Fruit fly (Drosophila melanogaster) whole organism, embryonic: ENCODE data around the gene Taf6.

Experiments used
- Atf-2 ChIP-seq: fragments of 200-800 bp; sonication (Bioruptor generic); optimal IDR thresholded peaks from 2 replicates; lab custom pipeline; 2016; ENCODE audit warnings: missing biosample characterization, missing genetic modification characterization
- BtbVII ChIP-seq: fragments of 200-800 bp; sonication (Bioruptor generic); optimal IDR thresholded peaks from 3 replicates; lab custom pipeline; 2017; ENCODE audit warnings: missing biosample characterization, mild to moderate bottlenecking, missing genetic modification characterization
- CG10462 ChIP-seq: fragments of 200-800 bp; sonication (Bioruptor generic); optimal IDR thresholded peaks from 2 replicates; lab custom pipeline; 2016; ENCODE audit warnings: missing biosample characterization, missing genetic modification characterization
- CG11085 ChIP-seq: fragments of 200-800 bp; sonication (Bioruptor generic); IDR thresholded peaks from 2 replicates; pipeline ENCODE4 v1.3.6; 2022; ENCODE audit warnings: missing biosample characterization, missing genetic modification characterization
- CG12236 ChIP-seq: fragments of 200-800 bp; sonication (Bioruptor generic); optimal IDR thresholded peaks from 2 replicates; lab custom pipeline; 2016; ENCODE audit warnings: missing biosample characterization, missing genetic modification characterization
- CG12391 ChIP-seq: fragments of 200-800 bp; sonication (Bioruptor generic); optimal IDR thresholded peaks from 3 replicates; lab custom pipeline; 2018; ENCODE audit warnings: missing biosample characterization, mild to moderate bottlenecking, missing genetic modification characterization, moderate library complexity
- CG13123 ChIP-seq: fragments of 200-800 bp; sonication (Bioruptor generic); optimal IDR thresholded peaks from 2 replicates; lab custom pipeline; 2016; ENCODE audit warnings: missing biosample characterization, missing genetic modification characterization
- CG16863 ChIP-seq: fragments of 200-800 bp; sonication (Bioruptor generic); optimal IDR thresholded peaks from 3 replicates; lab custom pipeline; 2016; ENCODE audit warnings: missing biosample characterization, missing genetic modification characterization
- CG17186 ChIP-seq: fragments of 200-800 bp; sonication (Bioruptor generic); optimal IDR thresholded peaks from 3 replicates; lab custom pipeline; 2017; ENCODE audit warnings: missing biosample characterization, missing genetic modification reagents, missing genetic modification characterization
- CG17359 ChIP-seq: fragments of 200-800 bp; sonication (Bioruptor generic); optimal IDR thresholded peaks from 3 replicates; lab custom pipeline; 2018; ENCODE audit warnings: missing biosample characterization, mild to moderate bottlenecking, missing genetic modification characterization, moderate library complexity
- CG17612 ChIP-seq: fragments of 200-800 bp; sonication (Bioruptor generic); IDR thresholded peaks from 2 replicates; pipeline ENCODE4 v1.3.6; 2022; ENCODE audit warnings: missing biosample characterization, missing genetic modification characterization
- CG1792 ChIP-seq: fragments of 200-800 bp; sonication (Bioruptor generic); optimal IDR thresholded peaks from 2 replicates; lab custom pipeline; 2016; ENCODE audit warnings: missing biosample characterization, missing genetic modification characterization
- CG18476 ChIP-seq: fragments of 200-800 bp; sonication (Bioruptor generic); optimal IDR thresholded peaks from 2 replicates; lab custom pipeline; 2016; ENCODE audit warnings: missing biosample characterization, mild to moderate bottlenecking, missing genetic modification characterization
- CG18599 ChIP-seq: fragments of 200-800 bp; sonication (Bioruptor generic); optimal IDR thresholded peaks from 3 replicates; lab custom pipeline; 2017; ENCODE audit warnings: missing biosample characterization, missing genetic modification characterization, mild to moderate bottlenecking, moderate library complexity, missing genetic modification reagents
- CG30431 ChIP-seq: fragments of 200-800 bp; sonication (Bioruptor generic); optimal IDR thresholded peaks from 2 replicates; lab custom pipeline; 2017; ENCODE audit warnings: missing biosample characterization, missing genetic modification characterization
- CG32532 ChIP-seq: fragments of 200-800 bp; sonication (Bioruptor generic); IDR thresholded peaks from 2 replicates; pipeline ENCODE4 v1.3.6; 2022; ENCODE audit warnings: missing biosample characterization, missing genetic modification characterization
- CG3847 ChIP-seq: fragments of 200-800 bp; sonication (Bioruptor generic); IDR thresholded peaks from 2 replicates; pipeline ENCODE4 v1.3.6; 2022; ENCODE audit warnings: missing biosample characterization, missing genetic modification characterization
- CG4424 ChIP-seq: fragments of 200-800 bp; sonication (Bioruptor generic); optimal IDR thresholded peaks from 3 replicates; lab custom pipeline; 2016; ENCODE audit warnings: missing biosample characterization, missing genetic modification characterization
- CG4707 ChIP-seq: fragments of 200-800 bp; sonication (Bioruptor generic); optimal IDR thresholded peaks from 2 replicates; lab custom pipeline; 2018; ENCODE audit warnings: missing biosample characterization, mild to moderate bottlenecking, missing genetic modification characterization, moderate library complexity
- CG8359 ChIP-seq: fragments of 200-800 bp; sonication (Bioruptor generic); optimal IDR thresholded peaks from 2 replicates; lab custom pipeline; 2017; ENCODE audit warnings: missing biosample characterization, mild to moderate bottlenecking, missing genetic modification characterization, borderline replicate concordance
- CG8924 ChIP-seq: fragments of 200-800 bp; optimal IDR thresholded peaks from 3 replicates; lab custom pipeline; 2019; ENCODE audit warnings: missing biosample characterization, mild to moderate bottlenecking, missing genetic modification characterization, moderate library complexity
- Camta ChIP-seq: fragments of 200-800 bp; sonication (Bioruptor generic); optimal IDR thresholded peaks from 2 replicates; lab custom pipeline; 2016; ENCODE audit warnings: missing biosample characterization, missing genetic modification characterization
- D ChIP-seq, 2 experiments: fragments of 200-800 bp in 1 of 2; fragments of >200 bp in 1 of 2; sonication (Bioruptor generic) in 1 of 2; optimal IDR thresholded peaks; 2 replicates in 1 of 2; 3 replicates in 1 of 2; lab custom pipeline; 2017; ENCODE audit warnings: mild to moderate bottlenecking in 1 of 2, missing biosample characterization in 1 of 2, missing genetic modification characterization in 1 of 2, missing genetic modification reagents in 1 of 2
- Doc2 ChIP-seq: fragments of 200-800 bp; sonication (Bioruptor generic); IDR thresholded peaks from 2 replicates; pipeline ENCODE4 v1.3.6; 2022; ENCODE audit warnings: missing biosample characterization, missing genetic modification characterization
- Fer2 ChIP-seq: fragments of 200-800 bp; sonication (Bioruptor generic); optimal IDR thresholded peaks from 2 replicates; lab custom pipeline; 2018; ENCODE audit warnings: missing biosample characterization, mild to moderate bottlenecking, missing genetic modification characterization, moderate library complexity
- Gug ChIP-seq: fragments of 200-800 bp; sonication (Bioruptor generic); IDR thresholded peaks from 4 replicates; pipeline ENCODE4 v1.3.6; 2022; ENCODE audit warnings: missing biosample characterization, missing genetic modification characterization
- Hmr ChIP-seq: fragments of 200-800 bp; sonication (Bioruptor generic); optimal IDR thresholded peaks from 3 replicates; lab custom pipeline; 2017; ENCODE audit warnings: mild to moderate bottlenecking, missing biosample characterization, missing genetic modification reagents, missing genetic modification characterization
- Hmx ChIP-seq: fragments of 200-800 bp; sonication (Bioruptor generic); optimal IDR thresholded peaks from 2 replicates; lab custom pipeline; 2016; ENCODE audit warnings: missing biosample characterization, missing genetic modification characterization
- Hr39 ChIP-seq: fragments of >200 bp; optimal IDR thresholded peaks from 2 replicates; lab custom pipeline; 2017
- MESR4 ChIP-seq: fragments of 200-800 bp; sonication (Bioruptor generic); optimal IDR thresholded peaks from 2 replicates; lab custom pipeline; 2018; ENCODE audit warnings: missing biosample characterization, mild to moderate bottlenecking, missing genetic modification characterization, moderate library complexity
- NC2α ChIP-seq: fragments of 200-800 bp; sonication (Bioruptor generic); optimal IDR thresholded peaks from 2 replicates; lab custom pipeline; 2016; ENCODE audit warnings: missing biosample characterization, missing genetic modification characterization
- NC2β ChIP-seq: fragments of 200-800 bp; sonication (Bioruptor generic); optimal IDR thresholded peaks from 2 replicates; lab custom pipeline; 2016; ENCODE audit warnings: missing biosample characterization, missing genetic modification characterization
- ac ChIP-seq: fragments of 200-800 bp; sonication (Bioruptor generic); optimal IDR thresholded peaks from 3 replicates; lab custom pipeline; 2017; ENCODE audit warnings: missing biosample characterization, mild to moderate bottlenecking, missing genetic modification characterization
- ap ChIP-seq: fragments of 200-800 bp; sonication (Bioruptor generic); IDR thresholded peaks from 2 replicates; pipeline ENCODE4 v1.3.6; 2022; ENCODE audit warnings: missing biosample characterization, missing genetic modification characterization
- bbx ChIP-seq: fragments of 200-800 bp; sonication (Bioruptor generic); IDR thresholded peaks from 2 replicates; pipeline ENCODE4 v1.3.6; 2022; ENCODE audit warnings: missing biosample characterization, missing genetic modification characterization; ENCODE audit not compliant: partially characterized antibody
- cwo ChIP-seq: fragments of 200-800 bp; sonication (Bioruptor generic); optimal IDR thresholded peaks from 3 replicates; lab custom pipeline; 2017; ENCODE audit warnings: missing biosample characterization, missing genetic modification characterization, mild to moderate bottlenecking, moderate library complexity, missing genetic modification reagents
- dpn ChIP-seq, 2 experiments: fragments of 200-800 bp; sonication (Bioruptor generic); optimal IDR thresholded peaks; 3 replicates each; lab custom pipeline; 2016; ENCODE audit warnings: missing biosample characterization in 2 of 2, missing genetic modification characterization in 2 of 2
- en ChIP-seq: fragments of 200-800 bp; sonication (Bioruptor generic); optimal IDR thresholded peaks from 2 replicates; lab custom pipeline; 2016; ENCODE audit warnings: missing biosample characterization, missing genetic modification characterization
- exex ChIP-seq: fragments of 200-800 bp; sonication (Bioruptor generic); optimal IDR thresholded peaks from 4 replicates; lab custom pipeline; 2018; ENCODE audit warnings: missing biosample characterization, mild to moderate bottlenecking, missing genetic modification characterization, moderate library complexity
- gce ChIP-seq: fragments of 200-800 bp; sonication (Bioruptor generic); IDR thresholded peaks from 3 replicates; pipeline ENCODE4 v1.3.6; 2022; ENCODE audit warnings: missing biosample characterization, missing genetic modification characterization
- jumu ChIP-seq: fragments of 200-800 bp; sonication (Bioruptor generic); optimal IDR thresholded peaks from 3 replicates; lab custom pipeline; 2016; ENCODE audit warnings: missing biosample characterization, missing genetic modification characterization
- kni ChIP-seq: fragments of 200-800 bp; sonication (Bioruptor generic); optimal IDR thresholded peaks from 3 replicates; lab custom pipeline; 2017; ENCODE audit warnings: mild to moderate bottlenecking, missing biosample characterization, missing genetic modification reagents, missing genetic modification characterization
- lmd ChIP-seq: fragments of 200-800 bp; sonication (Bioruptor generic); IDR thresholded peaks from 2 replicates; pipeline ENCODE4 v1.3.6; 2022; ENCODE audit warnings: missing biosample characterization, missing genetic modification characterization
- mirr ChIP-seq: fragments of 200-800 bp; sonication (Bioruptor generic); optimal IDR thresholded peaks from 3 replicates; lab custom pipeline; 2018; ENCODE audit warnings: missing biosample characterization, mild to moderate bottlenecking, missing genetic modification characterization
- nom ChIP-seq: fragments of 200-800 bp; sonication (Bioruptor generic); optimal IDR thresholded peaks from 2 replicates; lab custom pipeline; 2017; ENCODE audit warnings: missing biosample characterization, missing genetic modification characterization, mild to moderate bottlenecking, moderate library complexity, missing genetic modification reagents
- p53 ChIP-seq: fragments of 200-800 bp; sonication (Bioruptor generic); optimal IDR thresholded peaks from 2 replicates; lab custom pipeline; 2016; ENCODE audit warnings: missing biosample characterization, missing genetic modification characterization
- phol ChIP-seq: fragments of 200-800 bp; sonication (Bioruptor generic); optimal IDR thresholded peaks from 3 replicates; lab custom pipeline; 2018; ENCODE audit warnings: missing biosample characterization, mild to moderate bottlenecking, missing genetic modification characterization, moderate library complexity
- run ChIP-seq: fragments of 200-800 bp; sonication (Bioruptor generic); optimal IDR thresholded peaks from 3 replicates; lab custom pipeline; 2018; ENCODE audit warnings: missing biosample characterization, mild to moderate bottlenecking, missing genetic modification characterization
- sd ChIP-seq: fragments of 200-800 bp; sonication (Bioruptor generic); optimal IDR thresholded peaks from 3 replicates; lab custom pipeline; 2018; ENCODE audit warnings: missing biosample characterization, mild to moderate bottlenecking, missing genetic modification characterization, moderate library complexity
- sima ChIP-seq: fragments of 200-800 bp; sonication (Bioruptor generic); optimal IDR thresholded peaks from 2 replicates; lab custom pipeline; 2016; ENCODE audit warnings: missing biosample characterization, missing genetic modification characterization
- vvl ChIP-seq: fragments of 200-800 bp; sonication (Bioruptor generic); IDR thresholded peaks from 2 replicates; pipeline ENCODE4 v1.3.6; 2022; ENCODE audit warnings: missing biosample characterization, missing genetic modification characterization

Taf6 gene

DNA sequence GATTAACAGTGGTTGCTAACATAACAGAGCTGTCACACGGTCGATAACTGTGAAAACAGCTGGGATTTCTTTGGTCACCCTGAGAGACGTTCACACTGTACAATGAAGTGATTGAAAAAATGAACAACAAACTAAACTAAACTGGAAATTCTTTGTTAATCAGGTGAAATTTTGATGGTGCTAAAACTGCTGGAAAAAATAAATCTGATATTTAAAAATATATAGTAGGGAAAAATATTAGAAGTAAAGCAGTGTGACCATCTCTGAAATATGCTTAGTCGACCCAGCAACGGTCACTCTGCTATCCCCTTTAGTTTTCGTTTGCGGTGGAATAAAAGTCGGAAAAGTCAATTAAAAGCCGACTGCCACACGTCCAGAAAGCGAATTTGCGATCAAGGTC, 12.9 kb upstream of the Taf6 start, which contains the start of the genes CG9231 and CG9330 (continued):
- TF ChIP-seq Fer2 (tag; lab: Kevin White, UChicago) (no peak), CG4707 (GFP tag; lab: Kevin White, UChicago) (no peak), CG4424 (GFP tag; lab: Kevin White, UChicago) (no peak), cwo (GFP tag; lab: Kevin White, UChicago) (no peak), Hmx (GFP tag; lab: Kevin White, UChicago) (peak; percentile 8), run (tag; lab: Kevin White, UChicago) (no peak), CG13123 (GFP tag; lab: Kevin White, UChicago) (no peak), ac (no peak), NC2β (GFP tag; lab: Kevin White, UChicago) (no peak), CG18476 (no peak), p53 (GFP tag; lab: Kevin White, UChicago) (no peak), mirr (no peak), NC2α (no peak), MESR4 (peak; percentile 45), CG17359 (tag; lab: Kevin White, UChicago) (no peak), CG18599 (GFP tag; lab: Kevin White, UChicago) (no peak), ap (GFP tag; lab: Robert Waterston, UW) (no peak), kni (GFP tag; lab: Kevin White, UChicago) (peak; percentile 38), phol (peak; percentile 44), CG1792 (GFP tag; lab: Kevin White, UChicago) (no peak), Hr39 (lab: Kevin White, UChicago) (no peak), CG8359 (no peak), nom (GFP tag; lab: Kevin White, UChicago) (no peak), bbx (GFP tag; lab: Robert Waterston, UW) (no peak), CG11085 (GFP tag; lab: Robert Waterston, UW) (no peak), CG32532 (GFP tag; lab: Robert Waterston, UW) (no peak), exex (tag; lab: Kevin White, UChicago) (no peak), Hmr (GFP tag; lab: Kevin White, UChicago) (peak; percentile 18), CG12391 (peak; percentile 82), en (GFP tag; lab: Kevin White, UChicago) (no peak), CG30431 (GFP tag; lab: Kevin White, UChicago) (no peak), Atf-2 (GFP tag; lab: Kevin White, UChicago) (no peak), vvl (GFP tag; lab: Robert Waterston, UW) (peak; percentile 50), CG12236 (GFP tag; lab: Kevin White, UChicago) (no peak), CG8924 (peak; percentile 3), CG17186 (peak; percentile 40), Camta (GFP tag; lab: Kevin White, UChicago) (no peak), CG10462 (GFP tag; lab: Kevin White, UChicago) (no peak), BtbVII (GFP tag; lab: Kevin White, UChicago) (no peak), jumu (peak; percentile 32), CG16863 (GFP tag; lab: Kevin White, UChicago) (no peak), Gug (GFP tag; lab: Robert Waterston, UW) (no peak), dpn (GFP tag; optimal IDR thresholded peaks at IDR 0.05; lab: Kevin White, UChicago) (peak; percentile 32 to 36), CG3847 (GFP tag; lab: Robert Waterston, UW) (peak; percentile 4; the same call in 1 of the 2 replicates), gce (GFP tag; lab: Robert Waterston, UW) (no peak), sima (no peak), lmd (GFP tag; lab: Robert Waterston, UW) (no peak), Doc2 (GFP tag; lab: Robert Waterston, UW) (no peak), D (optimal IDR thresholded peaks at IDR 0.05; lab: Kevin White, UChicago) (no peak), D (GFP tag; optimal IDR thresholded peaks at IDR 0.05; lab: Kevin White, UChicago) (no peak), sd (tag; lab: Kevin White, UChicago) (peak; percentile 50), CG17612 (GFP tag; lab: Robert Waterston, UW) (no peak)
